Fruit fly (Drosophila melanogaster) Kc167 (cell line): ENCODE data around the gene EAChm.

ENCODE experiments used
- Myc ChIP-seq: fragments of >200 bp; optimal IDR thresholded peaks from 2 replicates; lab custom pipeline; 2017; ENCODE audit warnings: missing external identifiers
- Sin3A ChIP-seq: fragments of >200 bp; optimal IDR thresholded peaks from 2 replicates; lab custom pipeline; 2018; ENCODE audit warnings: missing external identifiers
- h ChIP-seq: fragments of >200 bp; optimal IDR thresholded peaks from 3 replicates; lab custom pipeline; 2018; ENCODE audit warnings: missing external identifiers
- psq ChIP-seq: fragments of >200 bp; optimal IDR thresholded peaks from 2 replicates; lab custom pipeline; 2017; ENCODE audit warnings: missing external identifiers

DNA sequence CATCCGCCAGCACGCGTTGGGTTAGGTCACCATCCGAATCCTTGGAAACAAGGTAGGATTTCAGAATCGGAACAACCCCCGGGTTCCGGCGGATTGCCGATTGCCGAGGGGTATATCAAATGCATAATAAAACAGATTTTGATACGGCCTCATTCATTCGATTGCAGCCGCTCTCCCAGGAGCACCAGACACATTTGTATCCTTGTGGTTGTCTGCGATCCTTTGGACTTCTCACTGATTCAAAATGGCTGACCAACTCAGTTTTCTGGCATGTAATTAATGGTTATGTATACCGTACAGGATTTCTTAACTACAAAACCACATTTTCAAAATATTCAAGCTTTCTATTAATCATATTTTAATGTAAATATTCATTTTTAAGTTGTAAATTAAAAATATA lies 7.0 kb upstream of the EAChm start:
- no peak for TF ChIP-seq psq (lab: Kevin White, UChicago)
- TF ChIP-seq h = no peak
- no peak for TF ChIP-seq Sin3A
- no peak for TF ChIP-seq Myc (lab: Kevin White, UChicago)
